Worm (Caenorhabditis elegans) whole organism, L1 larva: ENCODE data around the gene otpl-4.

Experiments
- F16B12.6 ChIP-seq: fragments of 150-350 bp; optimal IDR thresholded peaks from 2 replicates; lab custom pipeline; 2014; ENCODE audit warnings: missing biosample characterization, missing genetic modification characterization
- alr-1 ChIP-seq: fragments of 200-800 bp; sonication (Bioruptor generic); optimal IDR thresholded peaks from 2 replicates; lab custom pipeline; 2018; ENCODE audit warnings: borderline replicate concordance, mild to moderate bottlenecking, missing genetic modification characterization, missing compliant biosample characterization
- dpl-1 ChIP-seq, 3 experiments: fragments of 150-350 bp in 2 of 3; sonication (generic microtip) in 1 of 3; optimal IDR thresholded peaks; 2 replicates each; lab custom pipeline; 2014 to 2017; ENCODE audit warnings: missing biosample characterization in 3 of 3, missing genetic modification characterization in 3 of 3, missing genetic modification reagents in 3 of 3
- efl-1 ChIP-seq, 4 experiments: fragments of 150-350 bp; optimal IDR thresholded peaks in 3 of 4; peaks in 1 of 4; 1 replicate in 1 of 4; 2 replicates in 3 of 4; lab custom pipeline; 2014; ENCODE audit warnings: missing biosample characterization in 2 of 4, missing genetic modification characterization in 2 of 4, missing genetic modification reagents in 2 of 4
- ets-5 ChIP-seq: fragments of 200-800 bp; sonication (Bioruptor generic); IDR thresholded peaks from 2 replicates; pipeline ENCODE4 v1.3.6; 2022; ENCODE audit warnings: missing genetic modification characterization, missing compliant biosample characterization
- lin-39 ChIP-seq: fragments of 150-350 bp; optimal IDR thresholded peaks from 2 replicates; lab custom pipeline; 2014; ENCODE audit warnings: missing biosample characterization, missing genetic modification reagents, missing genetic modification characterization
- mdl-1 ChIP-seq, 2 experiments: fragments of 150-350 bp; optimal IDR thresholded peaks; 2 replicates each; lab custom pipeline; 2014 to 2017; ENCODE audit warnings: missing biosample characterization in 2 of 2, missing genetic modification characterization in 2 of 2, inconsistent platforms in 1 of 2
- nhr-237 ChIP-seq: fragments of 150-350 bp; optimal IDR thresholded peaks from 2 replicates; lab custom pipeline; 2014; ENCODE audit warnings: missing biosample characterization, missing genetic modification characterization
- nhr-84 ChIP-seq: sonication (generic microtip); optimal IDR thresholded peaks from 2 replicates; lab custom pipeline; 2017; ENCODE audit warnings: missing biosample characterization, missing genetic modification characterization
- pqm-1 ChIP-seq: sonication (generic microtip); optimal IDR thresholded peaks from 3 replicates; lab custom pipeline; 2017; ENCODE audit warnings: missing biosample characterization, missing genetic modification characterization
- skn-1 ChIP-seq: fragments of 150-350 bp; optimal IDR thresholded peaks from 2 replicates; lab custom pipeline; 2014; ENCODE audit warnings: missing biosample characterization, missing genetic modification characterization
- ztf-11 ChIP-seq, 2 experiments: sonication (generic microtip); optimal IDR thresholded peaks; 2 replicates each; lab custom pipeline; 2016 to 2017; ENCODE audit warnings: missing genetic modification characterization in 2 of 2, missing biosample characterization in 1 of 2, missing compliant biosample characterization in 1 of 2

ce11 chrV:8560916-8561315 is 23.8 kb downstream of the otpl-4 start, which contains the start of gene acr-16:
- no peak for TF ChIP-seq ets-5 (GFP tag; lab: Robert Waterston, UW)
- TF ChIP-seq dpl-1 (GFP tag; optimal IDR thresholded peaks at IDR 0.05; lab: Kevin White, UChicago): no peak
- no peak for TF ChIP-seq F16B12.6 (tag; lab: Kevin White, UChicago)
- no peak for TF ChIP-seq ztf-11 (tag; optimal IDR thresholded peaks at IDR 0.05; lab: Kevin White, UChicago)
- no peak for TF ChIP-seq alr-1 (tag; lab: Kevin White, UChicago)
- no peak for TF ChIP-seq nhr-237 (tag; lab: Kevin White, UChicago)
- no peak for TF ChIP-seq mdl-1 (tag; optimal IDR thresholded peaks at IDR 0.05; lab: Kevin White, UChicago)
- TF ChIP-seq nhr-84 (tag; lab: Kevin White, UChicago): no peak
- no peak for TF ChIP-seq lin-39 (tag; lab: Kevin White, UChicago)
- no peak for TF ChIP-seq skn-1
- TF ChIP-seq pqm-1 (tag; lab: Kevin White, UChicago): no peak
- no peak for TF ChIP-seq efl-1 (optimal IDR thresholded peaks at IDR 0.05; lab: Kevin White, UChicago)
- no peak for TF ChIP-seq efl-1 (GFP tag; optimal IDR thresholded peaks at IDR 0.05 in 1 of 2; lab: Kevin White, UChicago)
